Fruit fly (Drosophila melanogaster) whole organism: ENCODE data around the gene CG9518.

Experiments used
- EcR ChIP-seq, 2 experiments: fragments of >200 bp; optimal IDR thresholded peaks; 2 replicates each; lab custom pipeline; 2017; ENCODE audit warnings: missing biosample characterization in 2 of 2, missing genetic modification characterization in 2 of 2, missing genetic modification reagents in 2 of 2
- pan ChIP-seq: fragments of >200 bp; optimal IDR thresholded peaks from 2 replicates; lab custom pipeline; 2017

dm6 chrX:14897592-14897991 lies 26.6 kb upstream of the CG9518 start:
- TF ChIP-seq pan (no peak), EcR (GFP tag; optimal IDR thresholded peaks at IDR 0.05; lab: Kevin White, UChicago) (no peak)
